Worm (Caenorhabditis elegans): ENCODE data around the gene frpr-8.

Gene frpr-8

ce11 chrX:8660319-8660718 is 37.3 kb upstream of the frpr-8 start, which contains the start of gene rig-1:
TSS of gene rig-1 (plus strand) at chrX:8660619.
- TF ChIP-seq unc-120 (tag; optimal IDR thresholded peaks at IDR 0.05; ENCODE audit: poor library complexity, severe bottlenecking) (no peak), unc-62 (GFP tag; optimal IDR thresholded peaks at IDR 0.05) (no peak), ceh-39 (tag; optimal IDR thresholded peaks at IDR 0.05) (no peak), nhr-237 (tag; optimal IDR thresholded peaks at IDR 0.05) (no peak), elt-3 (tag; optimal IDR thresholded peaks at IDR 0.05) (no peak), cnd-1 (tag; optimal IDR thresholded peaks at IDR 0.05) (no peak), nhr-2 (tag; optimal IDR thresholded peaks at IDR 0.05) (peak; percentile 51), mep-1 (tag; optimal IDR thresholded peaks at IDR 0.05) (no peak)

ce11 chrX:8660909-8661308 is 36.7 kb upstream of the frpr-8 start:
- TF ChIP-seq nhr-2 (tag; optimal IDR thresholded peaks at IDR 0.05) (peak; percentile 78), zip-8 (tag; optimal IDR thresholded peaks at IDR 0.05) (peak; percentile 62), lin-32 (GFP tag; optimal IDR thresholded peaks at IDR 0.05) (no peak), mls-2 (tag; optimal IDR thresholded peaks at IDR 0.05) (no peak), lsy-2 (tag; optimal IDR thresholded peaks at IDR 0.05) (no peak)

ce11 chrX:8662452-8662851 is 35.2 kb upstream of the frpr-8 start:
- no peak for TF ChIP-seq M03D4.4 (tag; optimal IDR thresholded peaks at IDR 0.05)
- peak; percentile 54 for TF ChIP-seq cnd-1 (tag; optimal IDR thresholded peaks at IDR 0.05)
- TF ChIP-seq unc-120 (tag; optimal IDR thresholded peaks at IDR 0.05; ENCODE audit: poor library complexity, severe bottlenecking) = no peak
- TF ChIP-seq ztf-11 (tag; optimal IDR thresholded peaks at IDR 0.05) = no peak
- peak; percentile 26 for TF ChIP-seq lin-32 (GFP tag; optimal IDR thresholded peaks at IDR 0.05)
- TF ChIP-seq unc-39 (tag; optimal IDR thresholded peaks at IDR 0.05) = no peak
- TF ChIP-seq mls-2 (tag; optimal IDR thresholded peaks at IDR 0.05) = peak; percentile 9
- peak; percentile 66 for TF ChIP-seq ces-1 (GFP tag; optimal IDR thresholded peaks at IDR 0.05)
- TF ChIP-seq nhr-2 (tag; optimal IDR thresholded peaks at IDR 0.05) = peak; percentile 52

DNA sequence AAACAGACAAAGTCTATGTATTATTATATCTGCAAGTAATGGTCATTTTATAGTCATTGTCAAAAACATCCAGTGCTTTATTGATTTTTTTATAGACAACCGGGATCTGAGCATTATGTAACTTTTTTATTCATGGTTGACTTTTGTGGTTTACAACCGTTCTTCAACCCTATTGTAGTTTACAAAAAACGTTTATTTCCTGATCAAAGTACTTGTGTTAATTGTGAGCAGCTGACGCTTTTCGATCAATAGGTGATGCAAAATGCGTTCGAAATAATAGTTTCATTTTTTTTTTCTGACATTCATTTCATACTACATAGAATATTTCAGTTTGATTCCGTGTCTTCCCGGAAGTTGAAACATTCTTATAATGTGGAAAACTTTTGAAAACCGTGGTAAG is 24.9 kb upstream of the frpr-8 start, which contains the start of the genes K09E2.2 and K09E2.3:
TSS of gene K09E2.2 (plus strand) at position 301 of the 400 bp plus-strand sequence.
TSS of gene K09E2.3 (plus strand) at position 325 of the 400 bp plus-strand sequence.
- TF ChIP-seq flh-1 (GFP tag; optimal IDR thresholded peaks at IDR 0.05) (no peak), lsy-2 (tag; optimal IDR thresholded peaks at IDR 0.05) (no peak), ceh-43 (GFP tag; optimal IDR thresholded peaks at IDR 0.05) (no peak), ceh-39 (tag; optimal IDR thresholded peaks at IDR 0.05) (no peak), pha-4 (tag; optimal IDR thresholded peaks at IDR 0.05) (no peak), zip-8 (tag; optimal IDR thresholded peaks at IDR 0.05) (no peak), elt-1 (tag; optimal IDR thresholded peaks at IDR 0.05; ENCODE audit: borderline replicate concordance, insufficient read depth) (no peak), sem-2 (GFP tag; optimal IDR thresholded peaks at IDR 0.05) (no peak), unc-39 (tag; optimal IDR thresholded peaks at IDR 0.05) (no peak), nhr-12 (tag; optimal IDR thresholded peaks at IDR 0.05) (no peak), ces-1 (GFP tag; optimal IDR thresholded peaks at IDR 0.05) (no peak), unc-120 (tag; optimal IDR thresholded peaks at IDR 0.05; ENCODE audit: poor library complexity, severe bottlenecking) (no peak), mab-5 (tag; optimal IDR thresholded peaks at IDR 0.05) (no peak), nhr-237 (tag; optimal IDR thresholded peaks at IDR 0.05) (no peak), lin-13 (tag; optimal IDR thresholded peaks at IDR 0.05) (no peak), nhr-28 (tag; optimal IDR thresholded peaks at IDR 0.05) (no peak), sptf-1 (tag; optimal IDR thresholded peaks at IDR 0.05) (no peak), mls-2 (tag; optimal IDR thresholded peaks at IDR 0.05) (no peak), hlh-1 (tag; optimal IDR thresholded peaks at IDR 0.05) (no peak)

DNA sequence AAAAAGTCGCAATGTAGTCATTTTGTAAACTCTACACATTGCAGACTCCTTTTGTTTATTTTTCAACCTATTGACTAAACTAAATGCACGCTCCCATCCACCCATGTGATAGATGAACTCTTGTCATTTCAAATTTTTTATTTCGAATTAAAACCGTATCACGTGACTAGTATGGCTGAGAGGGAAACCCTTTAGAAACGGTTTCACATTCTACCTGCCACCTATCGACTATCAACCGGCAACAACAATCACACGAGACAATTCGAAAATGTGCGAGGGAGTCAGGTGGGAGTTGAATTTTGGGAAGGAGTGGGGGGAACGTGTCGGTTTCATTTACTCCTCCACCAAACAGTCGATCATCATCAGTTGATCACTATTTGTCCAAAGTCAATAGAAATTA is 23.1 kb upstream of the frpr-8 start:
- TF ChIP-seq tbx-8 (GFP tag; optimal IDR thresholded peaks at IDR 0.05) (no peak), M03D4.4 (tag; optimal IDR thresholded peaks at IDR 0.05) (no peak), unc-39 (tag; optimal IDR thresholded peaks at IDR 0.05) (no peak), ceh-83 (GFP tag; optimal IDR thresholded peaks at IDR 0.05) (no peak), lin-13 (tag; optimal IDR thresholded peaks at IDR 0.05) (no peak), snpc-4 (tag; optimal IDR thresholded peaks at IDR 0.05) (no peak), sptf-1 (tag; optimal IDR thresholded peaks at IDR 0.05) (no peak), nhr-12 (tag; optimal IDR thresholded peaks at IDR 0.05) (no peak), pha-4 (tag; optimal IDR thresholded peaks at IDR 0.05) (no peak), mep-1 (tag; optimal IDR thresholded peaks at IDR 0.05) (no peak), blmp-1 (tag; optimal IDR thresholded peaks at IDR 0.05) (no peak), nhr-76 (tag; optimal IDR thresholded peaks at IDR 0.05) (no peak), bed-3 (GFP tag; optimal IDR thresholded peaks at IDR 0.05) (no peak), nhr-28 (tag; optimal IDR thresholded peaks at IDR 0.05) (no peak), ceh-39 (tag; optimal IDR thresholded peaks at IDR 0.05) (no peak), sem-2 (GFP tag; optimal IDR thresholded peaks at IDR 0.05) (no peak)
